Worm (Caenorhabditis elegans) whole organism, L4 larva: ENCODE data around the gene tsp-5.

Experiments used
- ZK546.5 ChIP-seq, 2 experiments: sonication (generic microtip); optimal IDR thresholded peaks; 2 replicates each; lab custom pipeline; 2017; ENCODE audit warnings: missing biosample characterization in 2 of 2, missing genetic modification characterization in 2 of 2
- aly-2 ChIP-seq: sonication (generic microtip); optimal IDR thresholded peaks from 2 replicates; lab custom pipeline; 2018; ENCODE audit warnings: missing biosample characterization, missing genetic modification characterization
- duxl-1 ChIP-seq: sonication (generic microtip); optimal IDR thresholded peaks from 2 replicates; lab custom pipeline; 2016; ENCODE audit warnings: mild to moderate bottlenecking, missing genetic modification characterization, moderate library complexity, missing compliant biosample characterization; ENCODE audit not compliant: poor library complexity
- hif-1 ChIP-seq, 2 experiments: sonication (generic microtip); optimal IDR thresholded peaks; 2 replicates each; lab custom pipeline; 2016 to 2017; ENCODE audit warnings: missing compliant biosample characterization in 2 of 2, missing genetic modification characterization in 2 of 2, missing genetic modification reagents in 2 of 2, missing genotype in 2 of 2, mild to moderate bottlenecking in 1 of 2
- lin-13 ChIP-seq: fragments of 150-350 bp; optimal IDR thresholded peaks from 2 replicates; lab custom pipeline; 2014; ENCODE audit warnings: missing biosample characterization, missing genetic modification reagents, missing genetic modification characterization
- lin-15B ChIP-seq: fragments of 150-350 bp; sonication (generic microtip); optimal IDR thresholded peaks from 3 replicates; lab custom pipeline; 2014; ENCODE audit warnings: missing biosample characterization, missing genetic modification characterization
- nhr-77 ChIP-seq: fragments of 150-350 bp; optimal IDR thresholded peaks from 2 replicates; lab custom pipeline; 2014; ENCODE audit warnings: missing biosample characterization, missing genetic modification characterization
- pha-4 ChIP-seq, 2 experiments: fragments of 150-350 bp in 1 of 2; fragments of 200-800 bp in 1 of 2; sonication (Bioruptor generic) in 1 of 2; IDR thresholded peaks in 1 of 2; optimal IDR thresholded peaks in 1 of 2; 2 replicates each; pipeline versions ENCODE4 v1.3.6 to Lab custom; 2014 to 2022; ENCODE audit warnings: missing genetic modification characterization in 2 of 2, missing genetic modification reagents in 2 of 2, missing biosample characterization in 1 of 2, missing compliant biosample characterization in 1 of 2
- skn-1 ChIP-seq: fragments of 150-350 bp; optimal IDR thresholded peaks from 2 replicates; lab custom pipeline; 2014; ENCODE audit warnings: missing biosample characterization, missing genetic modification characterization
- zag-1 ChIP-seq: fragments of 150-350 bp; optimal IDR thresholded peaks from 2 replicates; lab custom pipeline; 2014; ENCODE audit warnings: missing biosample characterization, missing genetic modification characterization

DNA sequence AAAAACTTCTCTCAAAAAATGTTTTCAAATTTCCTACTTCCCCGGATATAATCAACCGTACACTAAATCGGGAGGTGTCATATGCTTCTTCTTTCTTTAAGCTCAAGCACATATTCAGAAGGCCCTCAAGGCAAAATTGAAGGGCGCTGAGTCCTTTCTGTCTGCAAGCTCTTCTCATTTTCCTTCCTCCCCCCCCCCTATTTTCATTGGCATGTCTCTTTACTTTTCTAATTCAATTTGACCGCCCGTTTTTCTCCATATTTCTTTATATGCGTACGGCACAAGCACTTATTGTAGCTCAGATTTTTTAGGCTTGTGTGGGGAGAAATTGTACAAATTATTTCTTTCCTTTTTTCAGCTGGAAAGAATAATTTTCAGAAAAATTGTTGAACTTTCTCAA, 36.0 kb downstream of the tsp-5 start:
- TF ChIP-seq nhr-77 (tag; lab: Kevin White, UChicago), result no peak
- TF ChIP-seq lin-15B, result no peak
- no peak for TF ChIP-seq hif-1 (tag; optimal IDR thresholded peaks at IDR 0.05; lab: Kevin White, UChicago)
- no peak for TF ChIP-seq pha-4 (GFP tag; IDR thresholded peaks at IDR 0.05; lab: Robert Waterston, UW)
- TF ChIP-seq pha-4 (tag; optimal IDR thresholded peaks at IDR 0.05; lab: Kevin White, UChicago), result no peak
- no peak for TF ChIP-seq duxl-1 (tag; lab: Kevin White, UChicago)
- no peak for TF ChIP-seq lin-13 (GFP tag; lab: Kevin White, UChicago)
- TF ChIP-seq ZK546.5 (tag; optimal IDR thresholded peaks at IDR 0.05; lab: Kevin White, UChicago), result no peak
- no peak for TF ChIP-seq zag-1 (tag; lab: Kevin White, UChicago)
- TF ChIP-seq skn-1 (tag; lab: Kevin White, UChicago), result no peak
- no peak for TF ChIP-seq aly-2 (tag; lab: Kevin White, UChicago)
